In the genomic region with DNA sequence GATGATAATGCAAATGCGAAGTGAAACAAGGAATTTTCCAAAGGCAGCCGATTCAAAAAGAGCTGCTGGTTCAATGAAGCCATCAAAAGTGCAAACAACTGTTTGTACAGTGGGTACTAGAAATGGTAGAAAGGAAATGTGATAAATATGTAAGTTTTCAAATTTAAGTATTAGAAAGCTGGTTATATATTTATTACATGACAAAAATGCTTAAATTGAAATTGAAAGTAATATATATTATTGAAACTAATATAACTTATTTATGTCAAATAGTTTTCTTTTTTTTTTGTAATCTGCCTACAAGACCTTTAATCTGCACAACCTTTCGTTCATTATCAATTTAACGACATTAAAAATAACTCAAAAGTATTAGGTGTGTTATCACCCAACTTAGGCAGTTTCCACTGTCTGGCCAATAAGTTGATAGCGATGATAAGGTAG, we compare ENCODE assay signal across 1 fruit fly cellular context.
TF ChIP-seq lines count a peak whose summit lies in the region.

No protein-coding gene starts in this region.

TF ChIP-seq in whole organism, embryonic, 481 proteins besides CTCF, POLR2A, EP300 and RAD21 (continued from another document):
- TF ChIP-seq Atf6 (GFP tag; IDR thresholded peaks at IDR 0.05; lab: Robert Waterston, UW) (0 out of 2 replicates have a peak, but pooled peaks have one; percentile 51), CG12942 (GFP tag; optimal IDR thresholded peaks at IDR 0.05; lab: Kevin White, UChicago) (no peak), Hmr (GFP tag; optimal IDR thresholded peaks at IDR 0.05; lab: Kevin White, UChicago) (peak; percentile 27), Pdp1 (GFP tag; optimal IDR thresholded peaks at IDR 0.05; lab: Kevin White, UChicago) (no peak), gsb (GFP tag; IDR thresholded peaks at IDR 0.05; lab: Robert Waterston, UW) (no peak), unpg (GFP tag; optimal IDR thresholded peaks at IDR 0.05; lab: Kevin White, UChicago) (peak; percentile 10), CG9609 (GFP tag; optimal IDR thresholded peaks at IDR 0.05; lab: Kevin White, UChicago) (no peak), CG6654 (GFP tag; optimal IDR thresholded peaks at IDR 0.05; lab: Kevin White, UChicago) (no peak), Chrac-16 (GFP tag; optimal IDR thresholded peaks at IDR 0.05; lab: Kevin White, UChicago) (no peak), CG18262 (tag; optimal IDR thresholded peaks at IDR 0.05; lab: Kevin White, UChicago) (peak; percentile 5), dm (GFP tag; optimal IDR thresholded peaks at IDR 0.05; lab: Kevin White, UChicago) (no peak), Mad (GFP tag; optimal IDR thresholded peaks at IDR 0.05; lab: Kevin White, UChicago) (no peak), CG1602 (GFP tag; optimal IDR thresholded peaks at IDR 0.05; lab: Kevin White, UChicago) (no peak), CG2678 (tag; optimal IDR thresholded peaks at IDR 0.05; lab: Kevin White, UChicago) (peak; percentile 65)
